Fruit fly (Drosophila melanogaster) whole organism, wandering third instar larva: ENCODE results near the gene fau.

ENCODE experiments used
- CrebA ChIP-seq: fragments of 200-800 bp; sonication (Bioruptor generic); optimal IDR thresholded peaks from 2 replicates; lab custom pipeline; 2016; ENCODE audit warnings: missing biosample characterization, mild to moderate bottlenecking, missing genetic modification characterization, borderline replicate concordance
- Dfd ChIP-seq: fragments of >200 bp; optimal IDR thresholded peaks from 2 replicates; lab custom pipeline; 2017; ENCODE audit warnings: missing biosample characterization, missing genetic modification characterization
- Dif ChIP-seq: fragments of 200-275, 200-300 bp; sonication (Bioruptor generic); optimal IDR thresholded peaks from 2 replicates; lab custom pipeline; 2018; ENCODE audit warnings: missing biosample characterization, missing genetic modification characterization; ENCODE audit not compliant: partially characterized antibody
- Hr78 ChIP-seq: fragments of >200 bp; optimal IDR thresholded peaks from 2 replicates; lab custom pipeline; 2017; ENCODE audit warnings: missing biosample characterization, missing genetic modification characterization
- Jra ChIP-seq: sonication (Bioruptor generic); optimal IDR thresholded peaks from 2 replicates; lab custom pipeline; 2016; ENCODE audit warnings: missing biosample characterization, missing genetic modification characterization
- Mio ChIP-seq: sonication (Bioruptor generic); optimal IDR thresholded peaks from 2 replicates; lab custom pipeline; 2016; ENCODE audit warnings: missing biosample characterization, missing genetic modification characterization
- Myc ChIP-seq: fragments of >200 bp; optimal IDR thresholded peaks from 2 replicates; lab custom pipeline; 2017
- Sp1 ChIP-seq: fragments of 200-800 bp; sonication (Bioruptor generic); optimal IDR thresholded peaks from 3 replicates; lab custom pipeline; 2019; ENCODE audit warnings: missing biosample characterization, mild to moderate bottlenecking, missing genetic modification characterization, moderate library complexity
- brk ChIP-seq: fragments of 200-800 bp; sonication (Bioruptor generic); optimal IDR thresholded peaks from 2 replicates; lab custom pipeline; 2016; ENCODE audit warnings: missing biosample characterization, mild to moderate bottlenecking, missing genetic modification characterization
- dl ChIP-seq, 2 experiments: fragments of 175-275, 200-275 bp in 1 of 2; fragments of 200-275 bp in 1 of 2; sonication (Bioruptor generic); optimal IDR thresholded peaks; lab custom pipeline; 2018; ENCODE audit warnings: mild to moderate bottlenecking in 2 of 2, missing biosample characterization in 2 of 2, missing genetic modification characterization in 2 of 2, moderate library complexity in 2 of 2; ENCODE audit not compliant: partially characterized antibody in 2 of 2, insufficient read depth in 1 of 2
- dmrt93B ChIP-seq: fragments of 200-800 bp; sonication (Bioruptor generic); optimal IDR thresholded peaks from 2 replicates; lab custom pipeline; 2018; ENCODE audit warnings: missing biosample characterization, mild to moderate bottlenecking, missing genetic modification characterization
- ey ChIP-seq: fragments of 200-800 bp; sonication (Bioruptor generic); optimal IDR thresholded peaks from 2 replicates; lab custom pipeline; 2016; ENCODE audit warnings: missing biosample characterization, missing genetic modification characterization
- jim ChIP-seq: fragments of 175-275, 200-325 bp; sonication (Bioruptor generic); optimal IDR thresholded peaks from 2 replicates; lab custom pipeline; 2016; ENCODE audit warnings: missing biosample characterization, mild to moderate bottlenecking, missing genetic modification characterization
- rgr ChIP-seq: fragments of 200-800 bp; sonication (Bioruptor generic); optimal IDR thresholded peaks from 3 replicates; lab custom pipeline; 2016; ENCODE audit warnings: missing biosample characterization, mild to moderate bottlenecking, missing genetic modification characterization
- sage ChIP-seq: fragments of 200-800 bp; sonication (Bioruptor generic); optimal IDR thresholded peaks from 2 replicates; lab custom pipeline; 2016; ENCODE audit warnings: missing biosample characterization, mild to moderate bottlenecking, missing genetic modification characterization
- usp ChIP-seq: fragments of >200 bp; optimal IDR thresholded peaks from 2 replicates; lab custom pipeline; 2017; ENCODE audit warnings: missing biosample characterization, missing genetic modification characterization
- woc ChIP-seq: sonication (Bioruptor generic); optimal IDR thresholded peaks from 2 replicates; lab custom pipeline; 2016; ENCODE audit warnings: missing biosample characterization, mild to moderate bottlenecking, missing genetic modification characterization

Gene fau

dm6 chr3R:10726714-10727113, 50.5 kb downstream of the fau start:
- TF ChIP-seq dl (GFP tag; optimal IDR thresholded peaks at IDR 0.05; lab: Kevin White, UChicago; ENCODE audit: insufficient read depth in 1 of 2, partially characterized antibody in 2 of 2) (no peak), Myc (lab: Kevin White, UChicago) (no peak), Sp1 (GFP tag; lab: Kevin White, UChicago) (no peak), brk (no peak), sage (GFP tag; lab: Kevin White, UChicago) (no peak), Jra (GFP tag; lab: Kevin White, UChicago) (no peak), ey (GFP tag; lab: Kevin White, UChicago) (no peak), dmrt93B (GFP tag; lab: Kevin White, UChicago) (no peak), rgr (no peak), woc (no peak), Hr78 (GFP tag; lab: Kevin White, UChicago) (no peak), CrebA (no peak), usp (GFP tag; lab: Kevin White, UChicago) (no peak), Dif (no peak), Dfd (GFP tag; lab: Kevin White, UChicago) (no peak), jim (GFP tag; lab: Kevin White, UChicago) (no peak), Mio (GFP tag; lab: Kevin White, UChicago) (no peak)
